Worm (Caenorhabditis elegans) whole organism, L1 larva: ENCODE data around the gene ascc-1.

ENCODE experiments used
- irx-1 ChIP-seq: sonication (generic microtip); optimal IDR thresholded peaks from 2 replicates; lab custom pipeline; 2016; ENCODE audit warnings: missing genetic modification characterization, missing compliant biosample characterization
- lin-39 ChIP-seq: fragments of 150-350 bp; optimal IDR thresholded peaks from 2 replicates; lab custom pipeline; 2014; ENCODE audit warnings: missing biosample characterization, missing genetic modification reagents, missing genetic modification characterization
- skn-1 ChIP-seq: fragments of 150-350 bp; optimal IDR thresholded peaks from 2 replicates; lab custom pipeline; 2014; ENCODE audit warnings: missing biosample characterization, missing genetic modification characterization
- xbp-1 ChIP-seq: sonication (generic microtip); optimal IDR thresholded peaks from 2 replicates; lab custom pipeline; 2016; ENCODE audit warnings: missing genetic modification characterization, missing compliant biosample characterization
- ztf-4 ChIP-seq: fragments of 150-350 bp; optimal IDR thresholded peaks from 2 replicates; lab custom pipeline; 2014; ENCODE audit warnings: missing biosample characterization, missing genetic modification characterization

ce11 chrII:44740-45139 is 12.7 kb upstream of the ascc-1 start, which contains the start of gene rpoa-49:
- TF ChIP-seq ztf-4 (no peak), xbp-1 (tag; lab: Kevin White, UChicago) (no peak), skn-1 (tag; lab: Kevin White, UChicago) (no peak), lin-39 (tag; lab: Kevin White, UChicago) (no peak), irx-1 (tag; lab: Kevin White, UChicago) (no peak)
